Comparison of ENCODE assay signal across 5 fruit fly cellular contexts in genomic region chr3R:7086377-7087200, dm6.
A peak's percentile ranks its signal among the peaks of the same experiment; 100 is the strongest.
TF ChIP-seq lines count a peak whose summit lies in the region.

Gene alphaTub84B, plus strand, starts transcription at chr3R:7086599.

TF ChIP-seq in whole organism, adult, 20 proteins besides CTCF, POLR2A, EP300 and RAD21 (continued from another document):
- TF ChIP-seq Clk (GFP tag; optimal IDR thresholded peaks at IDR 0.05; lab: Kevin White, UChicago) (no peak), cic (GFP tag; optimal IDR thresholded peaks at IDR 0.05; lab: Kevin White, UChicago) (peak; percentile 86)

TF ChIP-seq in whole organism, embryonic, 481 proteins besides CTCF, POLR2A, EP300 and RAD21 (continued from another document and continues in another):
- TF ChIP-seq dati (GFP tag; IDR thresholded peaks at IDR 0.05; lab: Robert Waterston, UW) (peak; percentile 49), disco-r (GFP tag; optimal IDR thresholded peaks at IDR 0.05; lab: Kevin White, UChicago) (peak; percentile 55), CG2678 (tag; optimal IDR thresholded peaks at IDR 0.05; lab: Kevin White, UChicago) (peak; percentile 64), shn (GFP tag; optimal IDR thresholded peaks at IDR 0.05; lab: Kevin White, UChicago) (peak; percentile 42), CG8944 (GFP tag; optimal IDR thresholded peaks at IDR 0.05; lab: Kevin White, UChicago) (peak; percentile 31), ind (GFP tag; optimal IDR thresholded peaks at IDR 0.05; lab: Kevin White, UChicago) (peak; percentile 18), CG6791 (GFP tag; IDR thresholded peaks at IDR 0.05; lab: Robert Waterston, UW; ENCODE audit: partially characterized antibody) (peak; percentile 66), Kr (GFP tag; optimal IDR thresholded peaks at IDR 0.05; lab: Kevin White, UChicago) (no peak), CG18599 (GFP tag; optimal IDR thresholded peaks at IDR 0.05; lab: Kevin White, UChicago) (peak; percentile 56), Oaz (GFP tag; IDR thresholded peaks at IDR 0.05; lab: Robert Waterston, UW) (no peak), CG4360 (GFP tag; IDR thresholded peaks at IDR 0.05; lab: Robert Waterston, UW) (peak; percentile 42; the same call in 1 of the 2 replicates), jumu (GFP tag; optimal IDR thresholded peaks at IDR 0.05; lab: Kevin White, UChicago) (peak; percentile 74), Rfx (GFP tag; IDR thresholded peaks at IDR 0.05; lab: Robert Waterston, UW) (peak; percentile 65), trem (tag; optimal IDR thresholded peaks at IDR 0.05; lab: Kevin White, UChicago) (peak; percentile 64), CG3847 (GFP tag; IDR thresholded peaks at IDR 0.05; lab: Robert Waterston, UW) (peak; percentile 62), CG42726 (GFP tag; IDR thresholded peaks at IDR 0.05; lab: Robert Waterston, UW; ENCODE audit: partially characterized antibody) (peak; percentile 89), CG12104 (GFP tag; optimal IDR thresholded peaks at IDR 0.05; lab: Kevin White, UChicago) (no peak), CG15601 (tag; optimal IDR thresholded peaks at IDR 0.05; lab: Kevin White, UChicago) (peak; percentile 55), CG7372 (GFP tag; IDR thresholded peaks at IDR 0.05; lab: Robert Waterston, UW) (no peak), Lpt (GFP tag; optimal IDR thresholded peaks at IDR 0.05; lab: Kevin White, UChicago) (no peak), CG9797 (GFP tag; optimal IDR thresholded peaks at IDR 0.05; lab: Kevin White, UChicago) (peak; percentile 96), scrt (GFP tag; optimal IDR thresholded peaks at IDR 0.05; lab: Kevin White, UChicago) (peak; percentile 76), gt (GFP tag; IDR thresholded peaks at IDR 0.05; lab: Robert Waterston, UW) (no peak), Ravus (GFP tag; IDR thresholded peaks at IDR 0.05; lab: Robert Waterston, UW) (no peak), gsb (GFP tag; IDR thresholded peaks at IDR 0.05; lab: Robert Waterston, UW) (peak; percentile 60), CG17385 (GFP tag; optimal IDR thresholded peaks at IDR 0.05; lab: Kevin White, UChicago) (peak; percentile 77), sug (tag; optimal IDR thresholded peaks at IDR 0.05; lab: Kevin White, UChicago) (peak; percentile 44), BEAF-32 (GFP tag; optimal IDR thresholded peaks at IDR 0.05; lab: Kevin White, UChicago) (peak; percentile 56), btn (GFP tag; optimal IDR thresholded peaks at IDR 0.05; lab: Kevin White, UChicago) (peak; percentile 67), sim (GFP tag; IDR thresholded peaks at IDR 0.05; lab: Robert Waterston, UW) (peak; percentile 39; the same call in 1 of the 2 replicates), Dref (GFP tag; IDR thresholded peaks at IDR 0.05; lab: Robert Waterston, UW) (peak; percentile 89), Nf-YB (GFP tag; optimal IDR thresholded peaks at IDR 0.05; lab: Kevin White, UChicago) (peak; percentile 26)

TF ChIP-seq in whole organism, prepupa, 60 proteins besides CTCF, POLR2A, EP300 and RAD21 (continued from another document and continues in another):
- peak; percentile 79 for TF ChIP-seq svp (GFP tag; lab: Kevin White, UChicago)
- TF ChIP-seq CG11902 (GFP tag; optimal IDR thresholded peaks at IDR 0.05; lab: Kevin White, UChicago): no peak
- peak; percentile 14 for TF ChIP-seq Smox (GFP tag; optimal IDR thresholded peaks at IDR 0.05; lab: Kevin White, UChicago)
- TF ChIP-seq CG15336 (GFP tag; IDR thresholded peaks at IDR 0.05; lab: Robert Waterston, UW): peak; percentile 31; the same call in 1 of the 2 replicates
- peak; percentile 24 for TF ChIP-seq CG7368 (GFP tag; optimal IDR thresholded peaks at IDR 0.05; lab: Kevin White, UChicago)
- TF ChIP-seq CG9139 (GFP tag; optimal IDR thresholded peaks at IDR 0.05; lab: Kevin White, UChicago): peak; percentile 56
- no peak for TF ChIP-seq dac (GFP tag; optimal IDR thresholded peaks at IDR 0.05; lab: Kevin White, UChicago)
- TF ChIP-seq CG6163 (GFP tag; IDR thresholded peaks at IDR 0.05; lab: Robert Waterston, UW): peak; percentile 71; the same call in 2 of the 3 replicates
- TF ChIP-seq salr (GFP tag; optimal IDR thresholded peaks at IDR 0.05; lab: Kevin White, UChicago): peak; percentile 1 to 14
- peak; percentile 71 for TF ChIP-seq Eip75B (GFP tag; optimal IDR thresholded peaks at IDR 0.05; lab: Kevin White, UChicago)
- peak; percentile 87 for TF ChIP-seq vri (GFP tag; optimal IDR thresholded peaks at IDR 0.05; lab: Kevin White, UChicago)
- peak; percentile 15 for TF ChIP-seq CG6792 (GFP tag; optimal IDR thresholded peaks at IDR 0.05; lab: Kevin White, UChicago)
- TF ChIP-seq CG31627 (GFP tag; optimal IDR thresholded peaks at IDR 0.05; lab: Kevin White, UChicago): peak; percentile 33
- TF ChIP-seq CG6276 (GFP tag; optimal IDR thresholded peaks at IDR 0.05; lab: Kevin White, UChicago): peak; percentile 74
- TF ChIP-seq CG3032 (tag; optimal IDR thresholded peaks at IDR 0.05; lab: Kevin White, UChicago): no peak
- TF ChIP-seq CG6808 (GFP tag; optimal IDR thresholded peaks at IDR 0.05; lab: Kevin White, UChicago): peak; percentile 59
- peak; percentile 24 for TF ChIP-seq CG16779 (tag; optimal IDR thresholded peaks at IDR 0.05; lab: Kevin White, UChicago)
- peak; percentile 53 for TF ChIP-seq dsx (GFP tag; optimal IDR thresholded peaks at IDR 0.05; lab: Kevin White, UChicago; ENCODE audit: poor library complexity, severe bottlenecking)
- TF ChIP-seq topi (GFP tag; optimal IDR thresholded peaks at IDR 0.05; lab: Kevin White, UChicago): peak; percentile 62
- peak; percentile 72; the same call in 2 of the 3 replicates for TF ChIP-seq eg (GFP tag; IDR thresholded peaks at IDR 0.05; lab: Robert Waterston, UW)
- TF ChIP-seq Sox14 (GFP tag; optimal IDR thresholded peaks at IDR 0.05; lab: Kevin White, UChicago): peak; percentile 21
- TF ChIP-seq Hr38 (GFP tag; optimal IDR thresholded peaks at IDR 0.05; lab: Kevin White, UChicago): no peak
- peak; percentile 78 for TF ChIP-seq Eip78C (GFP tag; lab: Kevin White, UChicago)
- TF ChIP-seq CG34406 (GFP tag; optimal IDR thresholded peaks at IDR 0.05; lab: Kevin White, UChicago): no peak
- TF ChIP-seq fd85E (GFP tag; optimal IDR thresholded peaks at IDR 0.05; lab: Kevin White, UChicago): peak; percentile 5
- TF ChIP-seq CG4318 (GFP tag; optimal IDR thresholded peaks at IDR 0.05; lab: Kevin White, UChicago): no peak
- TF ChIP-seq CG32006 (GFP tag; optimal IDR thresholded peaks at IDR 0.05; lab: Kevin White, UChicago): peak; percentile 8
- no peak for TF ChIP-seq cyc (GFP tag; optimal IDR thresholded peaks at IDR 0.05; lab: Kevin White, UChicago)
- TF ChIP-seq acj6 (GFP tag; optimal IDR thresholded peaks at IDR 0.05; lab: Kevin White, UChicago): no peak
- TF ChIP-seq fkh (GFP tag; optimal IDR thresholded peaks at IDR 0.05; lab: Kevin White, UChicago): no peak
- TF ChIP-seq esn (GFP tag; optimal IDR thresholded peaks at IDR 0.05; lab: Kevin White, UChicago): peak; percentile 76
- peak; percentile 38 for TF ChIP-seq CG10669 (GFP tag; optimal IDR thresholded peaks at IDR 0.05; lab: Kevin White, UChicago)
- TF ChIP-seq Sox102F (GFP tag; optimal IDR thresholded peaks at IDR 0.05; lab: Kevin White, UChicago): peak; percentile 76

TF ChIP-seq in whole organism, pupa, 21 proteins besides CTCF, POLR2A, EP300 and RAD21 (continued from another document):
- TF ChIP-seq CG4496 (GFP tag; IDR thresholded peaks at IDR 0.05; lab: Robert Waterston, UW): peak; percentile 57; the same call in 1 of the 3 replicates

TF ChIP-seq in whole organism, wandering third instar larva, 38 proteins besides CTCF, POLR2A, EP300 and RAD21 (continued from another document):
- TF ChIP-seq ey (GFP tag; optimal IDR thresholded peaks at IDR 0.05; lab: Kevin White, UChicago) (peak; percentile 29), h (GFP tag; optimal IDR thresholded peaks at IDR 0.05; lab: Kevin White, UChicago) (peak; percentile 86), sage (GFP tag; optimal IDR thresholded peaks at IDR 0.05; lab: Kevin White, UChicago) (peak; percentile 55), Abd-B (GFP tag; optimal IDR thresholded peaks at IDR 0.05; lab: Kevin White, UChicago) (no peak), dl (GFP tag; optimal IDR thresholded peaks at IDR 0.05; lab: Kevin White, UChicago; ENCODE audit: insufficient read depth in 1 of 2, partially characterized antibody in 2 of 2) (peak; percentile 9 to 27), woc (GFP tag; optimal IDR thresholded peaks at IDR 0.05; lab: Kevin White, UChicago) (peak; percentile 42)
TF ChIP-seq in whole organism, wandering third instar larva: peak in this region for 22.
